Fruit fly (Drosophila melanogaster): ENCODE results near the gene x16.

dm6 chr2L:6920661-6921359, 800 bp upstream of the x16 start, which contains the start of gene Hrb27C:
- TF ChIP-seq Fer1 (GFP tag; optimal IDR thresholded peaks at IDR 0.05), result no peak
- no peak for TF ChIP-seq CG8478 (optimal IDR thresholded peaks at IDR 0.05)
- TF ChIP-seq CG6689 (GFP tag; IDR thresholded peaks at IDR 0.05), result no peak
- TF ChIP-seq Side (GFP tag; optimal IDR thresholded peaks at IDR 0.05), result no peak
- no peak for TF ChIP-seq CG8290 (GFP tag; optimal IDR thresholded peaks at IDR 0.05)
- TF ChIP-seq CG8290 (tag; optimal IDR thresholded peaks at IDR 0.05), result no peak
- TF ChIP-seq wdn (GFP tag; IDR thresholded peaks at IDR 0.05), result no peak
- TF ChIP-seq usp (GFP tag; optimal IDR thresholded peaks at IDR 0.05), result no peak
- no peak for TF ChIP-seq Mad (GFP tag; optimal IDR thresholded peaks at IDR 0.05)
- TF ChIP-seq CG4282 (GFP tag; optimal IDR thresholded peaks at IDR 0.05), result no peak
- TF ChIP-seq CG43689 (GFP tag; IDR thresholded peaks at IDR 0.05), result no peak
- TF ChIP-seq CG17328 (GFP tag; IDR thresholded peaks at IDR 0.05), result no peak
- no peak for TF ChIP-seq E2f1 (GFP tag; IDR thresholded peaks at IDR 0.05)

Measured in whole organism, embryonic.